Worm (Caenorhabditis elegans) whole organism, L4 larva: Measurements from ENCODE around the gene ZC449.2.
A peak's percentile ranks its signal among the peaks of the same experiment; 100 is the strongest.

Source experiments
- F26F4.8 ChIP-seq: fragments of 200-800 bp; sonication (Bioruptor generic); conservative IDR thresholded peaks from 2 replicates; pipeline ENCODE4 v1.3.6; 2022; ENCODE audit warnings: missing genetic modification characterization, missing compliant biosample characterization
- F44E2.7 ChIP-seq: fragments of 200-800 bp; sonication (Bioruptor generic); IDR thresholded peaks from 2 replicates; pipeline ENCODE4 v2.1.2; 2022; ENCODE audit warnings: missing genetic modification characterization, missing compliant biosample characterization
- F49E8.2 ChIP-seq: sonication (generic microtip); optimal IDR thresholded peaks from 2 replicates; lab custom pipeline; 2016; ENCODE audit warnings: missing compliant biosample characterization, mild to moderate bottlenecking, missing genetic modification characterization, borderline replicate concordance
- R02D3.7 ChIP-seq: fragments of 150-350 bp; sonication (generic microtip); optimal IDR thresholded peaks from 3 replicates; lab custom pipeline; 2014; ENCODE audit warnings: missing biosample characterization, missing genetic modification characterization
- Y105C5A.15 ChIP-seq: fragments of 200-800 bp; sonication (Bioruptor generic); IDR thresholded peaks from 2 replicates; pipeline ENCODE4 v1.3.6; 2022; ENCODE audit warnings: missing genetic modification characterization, missing compliant biosample characterization
- Y48G9A.11 ChIP-seq: fragments of 200-800 bp; sonication (Bioruptor generic); IDR thresholded peaks from 2 replicates; pipeline ENCODE4 v1.3.6; 2022; ENCODE audit warnings: missing genetic modification reagents, missing genetic modification characterization, missing compliant biosample characterization
- Y75B8A.6 ChIP-seq: fragments of 200-800 bp; sonication (Bioruptor generic); IDR thresholded peaks from 2 replicates; pipeline ENCODE4 v1.3.6; 2022; ENCODE audit warnings: missing genetic modification reagents, missing genetic modification characterization, missing compliant biosample characterization
- ZK337.2 ChIP-seq: fragments of 200-800 bp; sonication (Bioruptor generic); IDR thresholded peaks from 2 replicates; pipeline ENCODE4 v1.3.6; 2022; ENCODE audit warnings: missing genetic modification reagents, missing genetic modification characterization, missing compliant biosample characterization
- aha-1 ChIP-seq: fragments of 150-350 bp; peaks from one replicate; lab custom pipeline; 2014; ENCODE audit warnings: missing biosample characterization, missing genetic modification characterization
- ceh-20 ChIP-seq: fragments of 200-800 bp; sonication (Bioruptor generic); IDR thresholded peaks from 2 replicates; pipeline ENCODE4 v1.3.6; 2022; ENCODE audit warnings: missing genetic modification reagents, missing genetic modification characterization, missing compliant biosample characterization
- ceh-44 ChIP-seq: fragments of 200-800 bp; sonication (Bioruptor generic); IDR thresholded peaks from 2 replicates; pipeline ENCODE4 v1.3.6; 2022; ENCODE audit warnings: missing genetic modification reagents, missing genetic modification characterization, missing compliant biosample characterization
- ces-1 ChIP-seq: fragments of 150-350 bp; sonication (generic microtip); optimal IDR thresholded peaks from 4 replicates; lab custom pipeline; 2014; ENCODE audit warnings: missing biosample characterization, missing genetic modification reagents, missing genetic modification characterization
- ctbp-1 ChIP-seq: fragments of 200-800 bp; sonication (Bioruptor generic); IDR thresholded peaks from 2 replicates; pipeline ENCODE4 v1.3.6; 2022; ENCODE audit warnings: missing genetic modification reagents, missing genetic modification characterization, missing compliant biosample characterization
- dmd-8 ChIP-seq: fragments of 200-800 bp; sonication (Bioruptor generic); IDR thresholded peaks from 2 replicates; pipeline ENCODE4 v1.3.6; 2022; ENCODE audit warnings: missing genetic modification characterization, missing compliant biosample characterization
- dmd-9 ChIP-seq: fragments of 200-800 bp; sonication (Bioruptor generic); IDR thresholded peaks from 2 replicates; pipeline ENCODE4 v1.3.6; 2022; ENCODE audit warnings: missing genetic modification reagents, missing genetic modification characterization, missing compliant biosample characterization
- egl-27 ChIP-seq: sonication (generic microtip); optimal IDR thresholded peaks from 3 replicates; lab custom pipeline; 2017; ENCODE audit warnings: missing biosample characterization, missing genetic modification reagents, missing genetic modification characterization
- fkh-10 ChIP-seq: fragments of 150-350 bp; optimal IDR thresholded peaks from 2 replicates; lab custom pipeline; 2014; ENCODE audit warnings: missing biosample characterization, missing genetic modification reagents, missing genetic modification characterization
- gei-8 ChIP-seq: fragments of 200-800 bp; sonication (Bioruptor generic); optimal IDR thresholded peaks from 2 replicates; lab custom pipeline; 2018; ENCODE audit warnings: mild to moderate bottlenecking, missing genetic modification characterization, missing compliant biosample characterization
- hlh-11 ChIP-seq: fragments of 200-800 bp; sonication (Bioruptor generic); optimal IDR thresholded peaks from 2 replicates; lab custom pipeline; 2018; ENCODE audit warnings: mild to moderate bottlenecking, missing genetic modification characterization, missing compliant biosample characterization
- hlh-30 ChIP-seq: sonication (generic microtip); optimal IDR thresholded peaks from 2 replicates; lab custom pipeline; 2017; ENCODE audit warnings: antibody characterized with exemption, mild to moderate bottlenecking, missing genetic modification characterization, missing compliant biosample characterization; ENCODE audit not compliant: insufficient read depth
- lim-7 ChIP-seq: fragments of 200-800 bp; sonication (Bioruptor generic); IDR thresholded peaks from 2 replicates; pipeline ENCODE4 v1.3.6; 2022; ENCODE audit warnings: missing genetic modification characterization, missing compliant biosample characterization
- lin-29 ChIP-seq: fragments of 200-800 bp; sonication (Bioruptor generic); IDR thresholded peaks from 2 replicates; pipeline ENCODE4 v1.3.6; 2022; ENCODE audit warnings: missing genetic modification reagents, missing genetic modification characterization, missing compliant biosample characterization
- lsy-2 ChIP-seq, 2 experiments: fragments of 150-350 bp in 1 of 2; sonication (generic microtip) in 1 of 2; optimal IDR thresholded peaks; 2 replicates each; lab custom pipeline; 2014 to 2017; ENCODE audit warnings: missing biosample characterization in 2 of 2, missing genetic modification characterization in 2 of 2
- mdt-29 ChIP-seq: fragments of 200-800 bp; sonication (Bioruptor generic); IDR thresholded peaks from 2 replicates; pipeline ENCODE4 v1.3.6; 2022; ENCODE audit warnings: missing genetic modification reagents, missing genetic modification characterization, missing compliant biosample characterization
- mes-2 ChIP-seq: sonication (generic microtip); optimal IDR thresholded peaks from 2 replicates; lab custom pipeline; 2016; ENCODE audit warnings: missing genotype, mild to moderate bottlenecking, missing genetic modification characterization, missing compliant biosample characterization; ENCODE audit not compliant: poor library complexity, severe bottlenecking
- mxl-2 ChIP-seq: fragments of 200-800 bp; sonication (Bioruptor generic); conservative IDR thresholded peaks from 2 replicates; pipeline ENCODE4 v1.3.6; 2022; ENCODE audit warnings: missing genetic modification reagents, missing genetic modification characterization, missing compliant biosample characterization
- mxl-3 ChIP-seq: fragments of 200-800 bp; sonication (Bioruptor generic); optimal IDR thresholded peaks from 2 replicates; lab custom pipeline; 2018; ENCODE audit warnings: mild to moderate bottlenecking, missing genetic modification characterization, missing compliant biosample characterization
- nhr-102 ChIP-seq: sonication (generic microtip); optimal IDR thresholded peaks from 2 replicates; lab custom pipeline; 2016; ENCODE audit warnings: mild to moderate bottlenecking, missing genetic modification characterization, moderate library complexity, missing compliant biosample characterization
- nhr-28 ChIP-seq: fragments of 150-350 bp; optimal IDR thresholded peaks from 2 replicates; lab custom pipeline; 2014; ENCODE audit warnings: missing biosample characterization, missing genetic modification characterization
- nhr-41 ChIP-seq: fragments of 200-800 bp; sonication (Bioruptor generic); IDR thresholded peaks from 2 replicates; pipeline ENCODE4 v1.3.6; 2022; ENCODE audit warnings: missing genetic modification reagents, missing genetic modification characterization, missing compliant biosample characterization
- nhr-48 ChIP-seq: sonication (generic microtip); optimal IDR thresholded peaks from 2 replicates; lab custom pipeline; 2016; ENCODE audit warnings: mild to moderate bottlenecking, missing genetic modification characterization, missing compliant biosample characterization
- pha-4 ChIP-seq, 2 experiments: fragments of 150-350 bp in 1 of 2; fragments of 200-800 bp in 1 of 2; sonication (Bioruptor generic) in 1 of 2; IDR thresholded peaks in 1 of 2; optimal IDR thresholded peaks in 1 of 2; 2 replicates each; pipeline versions ENCODE4 v1.3.6 to Lab custom; 2014 to 2022; ENCODE audit warnings: missing genetic modification characterization in 2 of 2, missing genetic modification reagents in 2 of 2, missing biosample characterization in 1 of 2, missing compliant biosample characterization in 1 of 2
- pqm-1 ChIP-seq: sonication (generic microtip); optimal IDR thresholded peaks from 2 replicates; lab custom pipeline; 2017; ENCODE audit warnings: missing biosample characterization, missing genetic modification characterization
- saeg-2 ChIP-seq: fragments of 200-800 bp; sonication (Bioruptor generic); IDR thresholded peaks from 2 replicates; pipeline ENCODE4 v1.3.6; 2022; ENCODE audit warnings: missing genetic modification reagents, missing genetic modification characterization, missing compliant biosample characterization
- sdz-12 ChIP-seq: fragments of 200-800 bp; sonication (Bioruptor generic); optimal IDR thresholded peaks from 2 replicates; lab custom pipeline; 2018; ENCODE audit warnings: mild to moderate bottlenecking, missing genetic modification characterization, missing compliant biosample characterization
- snpc-4 ChIP-seq: fragments of 150-350 bp; optimal IDR thresholded peaks from 2 replicates; lab custom pipeline; 2014; ENCODE audit warnings: missing biosample characterization, missing genetic modification characterization
- unc-62 ChIP-seq, 3 experiments: fragments of 150-350 bp in 1 of 3; sonication (generic microtip); optimal IDR thresholded peaks in 2 of 3; peaks in 1 of 3; 1 replicate in 1 of 3; 2 replicates in 2 of 3; lab custom pipeline; 2014 to 2017; ENCODE audit warnings: missing biosample characterization in 3 of 3, missing genetic modification characterization in 3 of 3, missing genetic modification reagents in 3 of 3, missing genotype in 1 of 3
- vab-7 ChIP-seq: fragments of 200-800 bp; sonication (Bioruptor generic); IDR thresholded peaks from 2 replicates; pipeline ENCODE4 v1.3.6; 2022; ENCODE audit warnings: missing genetic modification reagents, missing genetic modification characterization, missing compliant biosample characterization
- zfp-3 ChIP-seq: fragments of 200-800 bp; sonication (Bioruptor generic); conservative IDR thresholded peaks from 2 replicates; pipeline ENCODE4 v1.3.6; 2022; ENCODE audit warnings: missing genetic modification reagents, missing genetic modification characterization, missing compliant biosample characterization
- zip-2 ChIP-seq: fragments of 150-350 bp; optimal IDR thresholded peaks from 2 replicates; lab custom pipeline; 2014; ENCODE audit warnings: missing biosample characterization, missing genetic modification characterization
- ztf-11 ChIP-seq: fragments of 150-350 bp; optimal IDR thresholded peaks from 2 replicates; lab custom pipeline; 2014; ENCODE audit warnings: missing biosample characterization, missing genetic modification characterization

The ZC449.2 gene

DNA sequence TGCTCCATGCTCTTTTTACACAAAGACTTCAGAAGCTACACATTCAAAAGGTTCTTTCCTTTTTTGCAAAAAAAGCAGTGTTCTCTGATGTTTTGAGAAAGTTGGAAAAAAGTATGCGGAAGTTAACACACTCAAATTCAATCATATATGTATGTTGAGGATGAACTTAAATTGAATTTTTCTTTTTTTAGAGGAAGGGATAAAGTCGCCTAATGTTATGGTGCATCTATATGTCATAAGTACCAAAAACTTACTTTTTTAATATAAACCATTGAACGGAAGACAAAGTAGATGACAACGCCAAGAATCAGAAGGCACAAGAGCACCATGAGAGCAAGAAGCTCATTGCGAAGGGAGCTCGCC lies 7.5 kb downstream of the ZC449.2 start:
- no peak for TF ChIP-seq nhr-102 (tag; lab: Kevin White, UChicago)
- no peak for TF ChIP-seq aha-1
- no peak for TF ChIP-seq gei-8
- 0 out of 2 replicates have a peak, but pooled peaks have one; percentile 3 for TF ChIP-seq ceh-20 (GFP tag; lab: Robert Waterston, UW)
- TF ChIP-seq ces-1 (GFP tag; lab: Kevin White, UChicago): peak; percentile 66
- TF ChIP-seq zfp-3 (GFP tag; lab: Robert Waterston, UW): no peak

DNA sequence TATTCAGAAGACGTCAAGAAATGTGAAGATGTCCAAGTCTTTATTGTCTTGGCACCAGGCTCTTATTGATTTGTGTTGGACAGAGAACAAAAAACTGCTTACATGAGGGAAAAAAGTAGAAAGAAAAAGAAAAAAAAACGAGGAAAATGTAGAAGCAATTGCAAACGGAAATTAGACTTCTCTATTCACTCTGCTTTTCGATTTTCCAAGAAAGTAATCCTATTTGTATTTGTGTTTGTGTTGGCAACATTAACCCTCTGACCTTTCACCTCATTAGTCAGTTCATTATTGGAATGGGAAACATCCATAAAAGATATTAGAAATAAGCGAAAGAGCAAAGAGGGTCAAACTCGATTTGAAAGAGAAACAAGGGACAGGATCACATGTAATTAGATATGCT lies 10.7 kb downstream of the ZC449.2 start:
- no peak for TF ChIP-seq Y105C5A.15 (GFP tag; lab: Robert Waterston, UW)
- peak; percentile 48 for TF ChIP-seq aha-1
- no peak for TF ChIP-seq snpc-4
- TF ChIP-seq fkh-10 (GFP tag; lab: Kevin White, UChicago): peak; percentile 79
- no peak for TF ChIP-seq mdt-29
- no peak for TF ChIP-seq lim-7 (GFP tag; lab: Robert Waterston, UW)
- TF ChIP-seq saeg-2: no peak
- TF ChIP-seq nhr-28 (tag; lab: Kevin White, UChicago): no peak
- TF ChIP-seq F26F4.8 (GFP tag; lab: Robert Waterston, UW): no peak
- TF ChIP-seq ces-1 (GFP tag; lab: Kevin White, UChicago): peak; percentile 74
- no peak for TF ChIP-seq nhr-48 (tag; lab: Kevin White, UChicago)
- TF ChIP-seq F44E2.7 (GFP tag; lab: Robert Waterston, UW): no peak
- TF ChIP-seq pha-4 (GFP tag; IDR thresholded peaks at IDR 0.05; lab: Robert Waterston, UW): no peak
- no peak for TF ChIP-seq pha-4 (tag; optimal IDR thresholded peaks at IDR 0.05; lab: Kevin White, UChicago)
- TF ChIP-seq pqm-1 (tag; lab: Kevin White, UChicago): no peak
- no peak for TF ChIP-seq vab-7
- no peak for TF ChIP-seq R02D3.7
- no peak for TF ChIP-seq hlh-30
- no peak for TF ChIP-seq egl-27 (tag; lab: Kevin White, UChicago)
- no peak for TF ChIP-seq ZK337.2 (GFP tag; lab: Robert Waterston, UW)
- TF ChIP-seq zip-2 (tag; lab: Kevin White, UChicago): no peak
- TF ChIP-seq Y48G9A.11: no peak
- TF ChIP-seq lsy-2 (tag; optimal IDR thresholded peaks at IDR 0.05; lab: Kevin White, UChicago): peak in 1 of 2 experiments; percentile 24
- TF ChIP-seq mxl-2 (GFP tag; lab: Robert Waterston, UW): no peak
- TF ChIP-seq sdz-12 (GFP tag; lab: Kevin White, UChicago): no peak
- TF ChIP-seq ctbp-1 (GFP tag; lab: Robert Waterston, UW): peak; percentile 47; the same call in 1 of the 2 replicates
- TF ChIP-seq ceh-44 (GFP tag; lab: Robert Waterston, UW): no peak
- TF ChIP-seq nhr-41: no peak
- TF ChIP-seq, all 104 proteins: peak for 5

DNA sequence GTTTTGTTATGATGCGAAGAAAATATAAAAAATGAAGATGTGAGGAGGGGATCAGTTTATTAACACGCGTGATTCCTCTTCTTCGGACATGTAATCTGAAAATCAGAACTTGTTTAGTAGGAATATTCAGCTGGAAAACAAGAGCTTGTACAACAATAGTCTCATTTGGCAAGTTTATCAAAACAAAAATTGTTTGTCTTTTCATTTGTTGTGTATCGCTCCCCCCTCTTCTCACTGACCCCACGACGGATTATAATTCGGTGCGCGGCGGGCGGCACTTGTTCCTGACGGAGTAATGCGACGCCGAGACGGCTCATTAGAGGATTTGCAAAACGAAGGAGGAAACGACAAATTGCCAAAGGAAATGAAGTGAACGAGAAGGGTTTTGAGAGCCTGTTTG lies 12.8 kb downstream of the ZC449.2 start, which contains the start of gene ZC449.4:
TSS of gene ZC449.4 (minus strand) at position 101 of the 400 bp plus-strand sequence.
- TF ChIP-seq hlh-11 (tag; lab: Kevin White, UChicago): no peak
- no peak for TF ChIP-seq Y75B8A.6 (GFP tag; lab: Robert Waterston, UW)
- TF ChIP-seq aha-1: peak; percentile 43
- TF ChIP-seq dmd-8 (GFP tag; lab: Robert Waterston, UW): no peak
- TF ChIP-seq unc-62 (GFP tag; optimal IDR thresholded peaks at IDR 0.05 in 1 of 2; lab: Kevin White, UChicago): peak in 1 of 2 experiments; percentile 26
- no peak for TF ChIP-seq unc-62 (tag; optimal IDR thresholded peaks at IDR 0.05; lab: Kevin White, UChicago)
- TF ChIP-seq F49E8.2 (tag; lab: Kevin White, UChicago): no peak
- no peak for TF ChIP-seq ces-1 (GFP tag; lab: Kevin White, UChicago)
- no peak for TF ChIP-seq dmd-9 (GFP tag; lab: Robert Waterston, UW)
- no peak for TF ChIP-seq ztf-11
- no peak for TF ChIP-seq mxl-3 (GFP tag; lab: Kevin White, UChicago)
- no peak for TF ChIP-seq mes-2 (tag; lab: Kevin White, UChicago)
- TF ChIP-seq lin-29 (GFP tag; lab: Robert Waterston, UW): no peak
